Fruit fly (Drosophila melanogaster): Measurements from ENCODE around the gene CG17258.
A peak's percentile ranks its signal among the peaks of the same experiment; 100 is the strongest.

Gene CG17258

DNA sequence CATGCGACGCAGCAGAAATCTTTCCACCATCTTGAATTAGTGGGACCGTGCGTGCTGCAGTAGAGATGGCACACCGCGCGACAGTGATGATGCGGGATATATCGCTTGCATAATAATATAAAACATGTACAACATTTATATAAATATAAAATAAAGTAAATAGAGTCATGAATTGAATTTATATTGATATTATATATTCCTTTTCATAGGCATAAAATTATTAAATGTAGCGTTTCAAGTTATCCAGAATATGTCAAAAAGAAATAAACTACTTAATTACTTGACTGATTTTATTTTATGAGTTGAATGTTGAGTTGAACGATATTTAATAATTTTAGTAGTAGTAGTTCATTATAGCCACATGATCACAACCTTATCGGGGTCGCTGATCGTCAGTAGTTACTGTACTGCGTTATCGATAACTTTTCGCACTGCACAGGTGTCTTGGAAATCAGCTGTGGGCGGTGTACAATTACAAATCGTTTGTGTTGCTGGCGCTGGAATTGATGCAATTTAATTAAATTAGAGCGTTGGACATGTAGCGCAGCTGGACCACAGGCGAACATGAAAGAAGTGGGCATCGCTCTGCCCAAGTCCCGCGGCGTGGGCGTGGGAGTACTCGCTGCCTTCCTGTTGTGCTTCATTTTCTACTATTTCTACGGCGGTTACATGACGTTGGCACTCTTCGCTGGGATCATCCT is 47.3 kb downstream of the CG17258 start, which contains the start of the genes Chd1 and Bem46 (continued):
- peak; percentile 81 for TF ChIP-seq CG4820 (GFP tag; optimal IDR thresholded peaks at IDR 0.05)
- no peak for TF ChIP-seq en (GFP tag; optimal IDR thresholded peaks at IDR 0.05)
- TF ChIP-seq CG7271 (tag; optimal IDR thresholded peaks at IDR 0.05), result peak; percentile 47
- TF ChIP-seq CG13894 (tag; optimal IDR thresholded peaks at IDR 0.05), result peak; percentile 76
- TF ChIP-seq jumu (GFP tag; optimal IDR thresholded peaks at IDR 0.05), result peak; percentile 69
- TF ChIP-seq CG6272 (GFP tag; IDR thresholded peaks at IDR 0.05), result peak; percentile 81
- TF ChIP-seq org-1 (GFP tag; optimal IDR thresholded peaks at IDR 0.05), result peak; percentile 64
- peak; percentile 93 for TF ChIP-seq CG9932 (GFP tag; IDR thresholded peaks at IDR 0.05)
- no peak; the same call in 1 of the 2 replicates for TF ChIP-seq seq (GFP tag; IDR thresholded peaks at IDR 0.05)
- 0 out of 2 replicates have a peak, but pooled peaks have one; percentile 14 for TF ChIP-seq unc-4 (GFP tag; IDR thresholded peaks at IDR 0.05; ENCODE audit: partially characterized antibody)
- peak; percentile 79 for TF ChIP-seq Mad (GFP tag; optimal IDR thresholded peaks at IDR 0.05)
- TF ChIP-seq Blimp-1 (GFP tag; optimal IDR thresholded peaks at IDR 0.05), result no peak
- no peak for TF ChIP-seq TFAM (GFP tag; optimal IDR thresholded peaks at IDR 0.05)
- TF ChIP-seq Elba2 (GFP tag; optimal IDR thresholded peaks at IDR 0.05), result peak; percentile 1
- peak; percentile 79 for TF ChIP-seq CG4404 (GFP tag; IDR thresholded peaks at IDR 0.05)
- peak; percentile 70 for TF ChIP-seq CG10431 (GFP tag; optimal IDR thresholded peaks at IDR 0.05)
- TF ChIP-seq gro (GFP tag; optimal IDR thresholded peaks at IDR 0.05), result peak; percentile 27
- peak; percentile 81 for TF ChIP-seq Oli (tag; optimal IDR thresholded peaks at IDR 0.05)
- peak; percentile 53; the same call in 1 of the 2 replicates for TF ChIP-seq aop (GFP tag; IDR thresholded peaks at IDR 0.05)
- no peak for TF ChIP-seq luna (GFP tag; optimal IDR thresholded peaks at IDR 0.05)
- peak; percentile 38 for TF ChIP-seq CG1792 (GFP tag; optimal IDR thresholded peaks at IDR 0.05)
- no peak for TF ChIP-seq D (optimal IDR thresholded peaks at IDR 0.05)
- TF ChIP-seq D (GFP tag; optimal IDR thresholded peaks at IDR 0.05), result peak; percentile 70
- 0 out of 3 replicates have a peak, but pooled peaks have one; percentile 8 for TF ChIP-seq gce (GFP tag; IDR thresholded peaks at IDR 0.05)
- TF ChIP-seq CG11085 (GFP tag; IDR thresholded peaks at IDR 0.05), result peak; percentile 57; the same call in 1 of the 2 replicates
- no peak; the same call in none of the 2 replicates for TF ChIP-seq CG32772 (GFP tag; IDR thresholded peaks at IDR 0.05)
- 0 out of 3 replicates have a peak, but pooled peaks have one; percentile 13 for TF ChIP-seq CG7963 (GFP tag; IDR thresholded peaks at IDR 0.05; ENCODE audit: partially characterized antibody)
- TF ChIP-seq ind (GFP tag; optimal IDR thresholded peaks at IDR 0.05), result peak; percentile 92
- TF ChIP-seq Ada2b (GFP tag; IDR thresholded peaks at IDR 0.05), result peak; percentile 73
- peak; percentile 71 for TF ChIP-seq CG18476 (GFP tag; optimal IDR thresholded peaks at IDR 0.05)
- peak; percentile 48 for TF ChIP-seq Dad (GFP tag; optimal IDR thresholded peaks at IDR 0.05)
- peak; percentile 40; the same call in 1 of the 2 replicates for TF ChIP-seq Adf1 (GFP tag; IDR thresholded peaks at IDR 0.05)
- TF ChIP-seq Lhr (GFP tag; optimal IDR thresholded peaks at IDR 0.05), result no peak
- TF ChIP-seq CG6689 (GFP tag; IDR thresholded peaks at IDR 0.05), result peak; percentile 84
- TF ChIP-seq CG9609 (GFP tag; optimal IDR thresholded peaks at IDR 0.05), result peak; percentile 63
- peak; percentile 89 for TF ChIP-seq mam (GFP tag; optimal IDR thresholded peaks at IDR 0.05)
- TF ChIP-seq HLH4C (GFP tag; IDR thresholded peaks at IDR 0.05; ENCODE audit: partially characterized antibody), result no peak
- no peak for TF ChIP-seq usp (GFP tag; optimal IDR thresholded peaks at IDR 0.05)
- peak; percentile 80 for TF ChIP-seq unpg (GFP tag; optimal IDR thresholded peaks at IDR 0.05)
- peak; percentile 75 for TF ChIP-seq fu2 (GFP tag; optimal IDR thresholded peaks at IDR 0.05)
- TF ChIP-seq Deaf1 (tag; optimal IDR thresholded peaks at IDR 0.05), result no peak
- TF ChIP-seq D19B (GFP tag; optimal IDR thresholded peaks at IDR 0.05), result no peak
- TF ChIP-seq Dfd (GFP tag; optimal IDR thresholded peaks at IDR 0.05), result no peak
- peak; percentile 54 for TF ChIP-seq CG7987 (GFP tag; optimal IDR thresholded peaks at IDR 0.05)
- TF ChIP-seq CG11093 (GFP tag; IDR thresholded peaks at IDR 0.05), result peak; percentile 78; the same call in 2 of the 3 replicates
- TF ChIP-seq Sox100B (GFP tag; optimal IDR thresholded peaks at IDR 0.05), result no peak
- TF ChIP-seq CG43689 (GFP tag; IDR thresholded peaks at IDR 0.05), result peak; percentile 75
- peak; percentile 90 for TF ChIP-seq CG16815 (GFP tag; optimal IDR thresholded peaks at IDR 0.05)
- peak; percentile 65; the same call in 1 of the 2 replicates for TF ChIP-seq dimm (GFP tag; IDR thresholded peaks at IDR 0.05)
- no peak for TF ChIP-seq Hmx (GFP tag; optimal IDR thresholded peaks at IDR 0.05)
